Worm (Caenorhabditis elegans) whole organism, young adult: ENCODE results near the gene VZK822L.2.

Experiments
- F49E8.2 ChIP-seq: sonication (generic microtip); optimal IDR thresholded peaks from 3 replicates; lab custom pipeline; 2017; ENCODE audit warnings: missing genetic modification characterization, mild to moderate bottlenecking, missing compliant biosample characterization, antibody characterized with exemption, moderate library complexity; ENCODE audit not compliant: insufficient read depth
- F57A8.1 ChIP-seq: fragments of 200-800 bp; sonication (Bioruptor generic); optimal IDR thresholded peaks from 2 replicates; lab custom pipeline; 2018; ENCODE audit warnings: mild to moderate bottlenecking, missing genetic modification characterization, moderate library complexity, missing compliant biosample characterization
- K11D2.4 ChIP-seq: fragments of 200-800 bp; sonication (Bioruptor generic); IDR thresholded peaks from 2 replicates; pipeline ENCODE4 v1.3.6; 2022; ENCODE audit warnings: missing genetic modification reagents, missing genetic modification characterization, missing compliant biosample characterization
- K12H6.12 ChIP-seq: fragments of 200-800 bp; sonication (Bioruptor generic); optimal IDR thresholded peaks from 2 replicates; lab custom pipeline; 2018; ENCODE audit warnings: mild to moderate bottlenecking, missing genetic modification characterization, missing compliant biosample characterization
- T26A5.8 ChIP-seq: sonication (generic microtip); optimal IDR thresholded peaks from 2 replicates; lab custom pipeline; 2016; ENCODE audit warnings: missing genetic modification characterization, missing compliant biosample characterization
- Y67H2A.10 ChIP-seq: fragments of 200-800 bp; sonication (Bioruptor generic); conservative IDR thresholded peaks from 2 replicates; pipeline ENCODE4 v1.3.6; 2022; ENCODE audit warnings: missing genetic modification reagents, missing genetic modification characterization, missing compliant biosample characterization
- ZK185.1 ChIP-seq: sonication (generic microtip); optimal IDR thresholded peaks from 2 replicates; lab custom pipeline; 2016; ENCODE audit warnings: mild to moderate bottlenecking, missing genetic modification characterization, missing compliant biosample characterization; ENCODE audit not compliant: poor library complexity, severe bottlenecking
- akir-1 ChIP-seq: fragments of 200-800 bp; sonication (Bioruptor generic); optimal IDR thresholded peaks from 2 replicates; lab custom pipeline; 2018; ENCODE audit warnings: mild to moderate bottlenecking, missing genetic modification characterization, moderate library complexity, missing compliant biosample characterization
- aptf-3 ChIP-seq: fragments of 200-800 bp; sonication (Bioruptor generic); IDR thresholded peaks from 2 replicates; pipeline ENCODE4 v1.3.6; 2022; ENCODE audit warnings: missing genetic modification characterization, missing compliant biosample characterization
- athp-1 ChIP-seq: sonication (generic microtip); optimal IDR thresholded peaks from 2 replicates; lab custom pipeline; 2017; ENCODE audit warnings: mild to moderate bottlenecking, missing genetic modification characterization, missing compliant biosample characterization
- attf-6 ChIP-seq: fragments of 200-800 bp; sonication (Bioruptor generic); IDR thresholded peaks from 2 replicates; pipeline ENCODE4 v1.3.6; 2022; ENCODE audit warnings: missing genetic modification reagents, missing genetic modification characterization, missing compliant biosample characterization
- bed-1 ChIP-seq: fragments of 200-800 bp; sonication (Bioruptor generic); IDR thresholded peaks from 2 replicates; pipeline ENCODE4 v1.3.6; 2022; ENCODE audit warnings: missing genetic modification reagents, missing genetic modification characterization, missing compliant biosample characterization
- bed-2 ChIP-seq: fragments of 200-800 bp; sonication (Bioruptor generic); IDR thresholded peaks from 2 replicates; pipeline ENCODE4 v1.3.6; 2022; ENCODE audit warnings: missing genetic modification reagents, missing genetic modification characterization, missing compliant biosample characterization
- cebp-1 ChIP-seq, 2 experiments: fragments of 200-800 bp in 1 of 2; sonication (Bioruptor generic) in 1 of 2; sonication (generic microtip) in 1 of 2; IDR thresholded peaks in 1 of 2; optimal IDR thresholded peaks in 1 of 2; 2 replicates each; pipeline versions ENCODE4 v1.3.6 to Lab custom; 2017 to 2022; ENCODE audit warnings: missing compliant biosample characterization in 2 of 2, missing genetic modification characterization in 2 of 2, mild to moderate bottlenecking in 1 of 2, missing genetic modification reagents in 1 of 2, moderate library complexity in 1 of 2
- ceh-27 ChIP-seq: fragments of 200-800 bp; sonication (Bioruptor generic); optimal IDR thresholded peaks from 2 replicates; lab custom pipeline; 2018; ENCODE audit warnings: mild to moderate bottlenecking, missing genetic modification characterization, moderate library complexity, missing compliant biosample characterization
- ceh-40 ChIP-seq: fragments of 200-800 bp; sonication (Bioruptor generic); IDR thresholded peaks from 2 replicates; pipeline ENCODE4 v1.3.6; 2022; ENCODE audit warnings: missing genetic modification characterization, missing compliant biosample characterization
- chd-7 ChIP-seq: sonication (generic microtip); optimal IDR thresholded peaks from 2 replicates; lab custom pipeline; 2016; ENCODE audit warnings: mild to moderate bottlenecking, missing genetic modification characterization, moderate library complexity, missing compliant biosample characterization
- die-1 ChIP-seq: sonication (generic microtip); optimal IDR thresholded peaks from 2 replicates; lab custom pipeline; 2016; ENCODE audit warnings: missing genotype, mild to moderate bottlenecking, missing genetic modification characterization, missing compliant biosample characterization
- egl-18 ChIP-seq: fragments of 200-800 bp; sonication (Bioruptor generic); IDR thresholded peaks from 2 replicates; pipeline ENCODE4 v1.3.6; 2022; ENCODE audit warnings: missing genetic modification reagents, missing genetic modification characterization, missing compliant biosample characterization
- egrh-3 ChIP-seq: fragments of 200-800 bp; sonication (Bioruptor generic); IDR thresholded peaks from 2 replicates; pipeline ENCODE4 v1.3.6; 2022; ENCODE audit warnings: missing genetic modification reagents, missing genetic modification characterization, missing compliant biosample characterization
- ets-4 ChIP-seq: fragments of 200-800 bp; sonication (Bioruptor generic); optimal IDR thresholded peaks from 2 replicates; lab custom pipeline; 2018; ENCODE audit warnings: mild to moderate bottlenecking, missing genetic modification characterization, missing compliant biosample characterization
- gei-17 ChIP-seq: fragments of 200-800 bp; sonication (Bioruptor generic); optimal IDR thresholded peaks from 2 replicates; lab custom pipeline; 2018; ENCODE audit warnings: mild to moderate bottlenecking, missing genetic modification characterization, missing compliant biosample characterization
- hlh-12 ChIP-seq: sonication (generic microtip); optimal IDR thresholded peaks from 2 replicates; lab custom pipeline; 2016; ENCODE audit warnings: missing genetic modification characterization, missing compliant biosample characterization
- hlh-26 ChIP-seq: fragments of 200-800 bp; sonication (Bioruptor generic); conservative IDR thresholded peaks from 2 replicates; pipeline ENCODE4 v1.3.6; 2022; ENCODE audit warnings: missing genetic modification reagents, missing genetic modification characterization, missing compliant biosample characterization
- hmg-1.2 ChIP-seq: fragments of 200-800 bp; sonication (Bioruptor generic); IDR thresholded peaks from 2 replicates; pipeline ENCODE4 v1.3.6; 2022; ENCODE audit warnings: missing genetic modification reagents, missing genetic modification characterization, missing compliant biosample characterization
- hrde-1 ChIP-seq: sonication (generic microtip); optimal IDR thresholded peaks from 2 replicates; lab custom pipeline; 2016; ENCODE audit warnings: missing genetic modification characterization, mild to moderate bottlenecking, missing compliant biosample characterization, moderate library complexity, missing genotype, missing genetic modification reagents, borderline replicate concordance
- let-526 ChIP-seq: fragments of 200-800 bp; sonication (Bioruptor generic); IDR thresholded peaks from 2 replicates; pipeline ENCODE4 v1.3.6; 2022; ENCODE audit warnings: missing genetic modification reagents, missing genetic modification characterization, missing compliant biosample characterization
- lir-1 ChIP-seq: fragments of 200-800 bp; sonication (Bioruptor generic); conservative IDR thresholded peaks from 2 replicates; pipeline ENCODE4 v1.3.6; 2022; ENCODE audit warnings: missing genetic modification reagents, missing genetic modification characterization, missing compliant biosample characterization
- madf-10 ChIP-seq: sonication (generic microtip); optimal IDR thresholded peaks from 2 replicates; lab custom pipeline; 2016; ENCODE audit warnings: mild to moderate bottlenecking, missing genetic modification characterization, missing compliant biosample characterization
- madf-8 ChIP-seq: fragments of 200-800 bp; sonication (Bioruptor generic); conservative IDR thresholded peaks from 2 replicates; pipeline ENCODE4 v1.3.6; 2022; ENCODE audit warnings: missing genetic modification reagents, missing genetic modification characterization, missing compliant biosample characterization
- mcd-1 ChIP-seq: fragments of 200-800 bp; sonication (Bioruptor generic); IDR thresholded peaks from 2 replicates; pipeline ENCODE4 v1.3.6; 2022; ENCODE audit warnings: missing genetic modification reagents, missing genetic modification characterization, missing compliant biosample characterization
- nfya-1 ChIP-seq: sonication (generic microtip); optimal IDR thresholded peaks from 2 replicates; lab custom pipeline; 2017; ENCODE audit warnings: antibody characterized with exemption, missing compliant biosample characterization, missing genetic modification characterization, borderline replicate concordance; ENCODE audit not compliant: insufficient read depth
- nhr-120 ChIP-seq: fragments of 200-800 bp; sonication (Bioruptor generic); IDR thresholded peaks from 2 replicates; pipeline ENCODE4 v1.3.6; 2022; ENCODE audit warnings: missing genetic modification characterization, missing compliant biosample characterization
- nhr-90 ChIP-seq: sonication (generic microtip); optimal IDR thresholded peaks from 2 replicates; lab custom pipeline; 2016; ENCODE audit warnings: missing genotype, mild to moderate bottlenecking, missing genetic modification characterization, missing compliant biosample characterization
- rec-8 ChIP-seq, 2 experiments: sonication (generic microtip); optimal IDR thresholded peaks; 2 replicates each; lab custom pipeline; 2016; ENCODE audit warnings: mild to moderate bottlenecking in 2 of 2, missing genetic modification characterization in 2 of 2, missing genetic modification reagents in 2 of 2, missing genotype in 2 of 2, missing biosample characterization in 1 of 2, missing compliant biosample characterization in 1 of 2, moderate library complexity in 1 of 2
- snpc-3.4 ChIP-seq: sonication (generic microtip); optimal IDR thresholded peaks from 2 replicates; lab custom pipeline; 2017; ENCODE audit warnings: missing genetic modification characterization, mild to moderate bottlenecking, missing compliant biosample characterization, antibody characterized with exemption, moderate library complexity, missing genotype, missing genetic modification reagents
- somi-1 ChIP-seq: fragments of 200-800 bp; sonication (Bioruptor generic); optimal IDR thresholded peaks from 2 replicates; lab custom pipeline; 2018; ENCODE audit warnings: mild to moderate bottlenecking, missing genetic modification characterization, missing compliant biosample characterization
- tbp1 ChIP-seq: fragments of 200-800 bp; sonication (Bioruptor generic); optimal IDR thresholded peaks from 2 replicates; lab custom pipeline; 2018; ENCODE audit warnings: mild to moderate bottlenecking, missing genetic modification characterization, missing compliant biosample characterization
- unc-62 ChIP-seq: fragments of 150-350 bp; optimal IDR thresholded peaks from 2 replicates; lab custom pipeline; 2014; ENCODE audit warnings: missing biosample characterization, missing genetic modification reagents, missing genetic modification characterization
- zfh-2 ChIP-seq: fragments of 200-800 bp; sonication (Bioruptor generic); conservative IDR thresholded peaks from 2 replicates; pipeline ENCODE4 v1.3.6; 2022; ENCODE audit warnings: missing genetic modification reagents, missing genetic modification characterization, missing compliant biosample characterization
- zim-3 ChIP-seq: sonication (generic microtip); optimal IDR thresholded peaks from 2 replicates; lab custom pipeline; 2017; ENCODE audit warnings: mild to moderate bottlenecking, missing genetic modification characterization, moderate library complexity, missing compliant biosample characterization
- ztf-25 ChIP-seq: fragments of 200-800 bp; sonication (Bioruptor generic); IDR thresholded peaks from 2 replicates; pipeline ENCODE4 v1.3.6; 2022; ENCODE audit warnings: missing genetic modification reagents, missing genetic modification characterization, missing compliant biosample characterization
- ztf-28 ChIP-seq: fragments of 200-800 bp; sonication (Bioruptor generic); IDR thresholded peaks from 2 replicates; pipeline ENCODE4 v1.3.6; 2022; ENCODE audit warnings: missing genetic modification reagents, missing genetic modification characterization, missing compliant biosample characterization

The VZK822L.2 gene

DNA sequence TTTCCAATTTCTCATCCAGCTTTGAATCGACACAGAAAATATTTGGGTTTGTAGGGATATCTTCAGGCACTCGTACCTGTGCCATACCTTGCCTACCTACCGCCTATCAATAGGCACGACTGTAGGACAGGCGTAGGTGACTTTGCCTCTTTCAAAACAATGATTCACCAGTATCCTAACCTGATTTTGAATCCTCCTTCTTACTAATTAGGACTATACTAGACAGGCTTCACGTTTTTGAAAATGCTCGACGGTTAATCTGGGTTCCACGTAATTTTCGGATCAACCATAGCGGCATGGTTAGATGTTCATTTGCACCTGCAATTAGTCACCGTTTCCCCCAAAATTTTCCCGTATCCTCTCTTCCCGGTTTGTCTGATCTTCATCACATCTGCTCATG, 43.4 kb upstream of the VZK822L.2 start:
- TF ChIP-seq F57A8.1 (GFP tag; lab: Kevin White, UChicago) (no peak), snpc-3.4 (no peak), mcd-1 (GFP tag; lab: Robert Waterston, UW) (no peak), hlh-26 (GFP tag; lab: Robert Waterston, UW) (no peak), hrde-1 (tag; lab: Kevin White, UChicago) (no peak), nhr-90 (tag; lab: Kevin White, UChicago) (no peak), gei-17 (GFP tag; lab: Kevin White, UChicago) (no peak), attf-6 (GFP tag; lab: Robert Waterston, UW) (no peak), lir-1 (GFP tag; lab: Robert Waterston, UW) (no peak), cebp-1 (GFP tag; IDR thresholded peaks at IDR 0.05; lab: Robert Waterston, UW) (no peak), cebp-1 (tag; optimal IDR thresholded peaks at IDR 0.05; lab: Kevin White, UChicago) (no peak), nhr-120 (no peak), ztf-25 (no peak), akir-1 (GFP tag; lab: Kevin White, UChicago) (no peak), madf-8 (GFP tag; lab: Robert Waterston, UW) (no peak), rec-8 (tag; optimal IDR thresholded peaks at IDR 0.05; lab: Kevin White, UChicago) (no peak), let-526 (GFP tag; lab: Robert Waterston, UW) (no peak), somi-1 (no peak), unc-62 (GFP tag; lab: Kevin White, UChicago) (no peak)
- TF ChIP-seq, all 124 proteins: peak for 0

ce11 chrIV:11871083-11871482, 40.7 kb upstream of the VZK822L.2 start:
- TF ChIP-seq athp-1 (tag; lab: Kevin White, UChicago), result no peak
- peak; percentile 65 for TF ChIP-seq zfh-2 (GFP tag; lab: Robert Waterston, UW)
- peak; percentile 39 for TF ChIP-seq madf-10 (tag; lab: Kevin White, UChicago)
- no peak for TF ChIP-seq zim-3 (tag; lab: Kevin White, UChicago)
- TF ChIP-seq egrh-3 (GFP tag; lab: Robert Waterston, UW), result 0 out of 2 replicates have a peak, but pooled peaks have one; percentile 10
- peak; percentile 1 for TF ChIP-seq ceh-27 (GFP tag; lab: Kevin White, UChicago)
- TF ChIP-seq ZK185.1 (tag; lab: Kevin White, UChicago), result no peak
- peak; percentile 37; the same call in 1 of the 2 replicates for TF ChIP-seq hmg-1.2 (GFP tag; lab: Robert Waterston, UW)
- TF ChIP-seq mcd-1 (GFP tag; lab: Robert Waterston, UW), result peak; percentile 31; the same call in 1 of the 2 replicates
- no peak for TF ChIP-seq egl-18 (GFP tag; lab: Robert Waterston, UW)
- peak; percentile 9 for TF ChIP-seq K12H6.12 (tag; lab: Kevin White, UChicago)

- TF ChIP-seq ets-4 (GFP tag; lab: Kevin White, UChicago), result no peak
- TF ChIP-seq T26A5.8 (tag; lab: Kevin White, UChicago), result no peak
- TF ChIP-seq aptf-3 (GFP tag; lab: Robert Waterston, UW), result no peak
- TF ChIP-seq hlh-12 (tag; lab: Kevin White, UChicago), result no peak
- TF ChIP-seq die-1 (tag; lab: Kevin White, UChicago), result no peak
- no peak for TF ChIP-seq bed-1
- no peak for TF ChIP-seq F49E8.2 (tag; lab: Kevin White, UChicago)
- TF ChIP-seq ztf-25, result no peak
- no peak for TF ChIP-seq nfya-1 (tag; lab: Kevin White, UChicago)
- TF ChIP-seq zfh-2 (GFP tag; lab: Robert Waterston, UW), result no peak
- no peak for TF ChIP-seq chd-7 (tag; lab: Kevin White, UChicago)
- no peak for TF ChIP-seq ztf-28 (GFP tag; lab: Robert Waterston, UW)
- TF ChIP-seq bed-2 (GFP tag; lab: Robert Waterston, UW), result no peak
- no peak for TF ChIP-seq tbp1
- no peak for TF ChIP-seq Y67H2A.10 (GFP tag; lab: Robert Waterston, UW)
- no peak for TF ChIP-seq K11D2.4 (GFP tag; lab: Robert Waterston, UW)
- no peak for TF ChIP-seq ceh-40 (GFP tag; lab: Robert Waterston, UW)
These were observed 39.9 kb upstream of the VZK822L.2 start for ce11 chrIV:11871898-11872297.
